Fruit fly (Drosophila melanogaster) whole organism, pupa: ENCODE data around the gene CG42390.

Experiments used
- CG10348 ChIP-seq: fragments of 200-800 bp; sonication (Bioruptor generic); IDR thresholded peaks from 2 replicates; pipeline ENCODE4 v1.3.6; 2022; ENCODE audit warnings: missing biosample characterization, missing genetic modification characterization
- CG12605 ChIP-seq: fragments of 200-800 bp; sonication (Bioruptor generic); IDR thresholded peaks from 2 replicates; pipeline ENCODE4 v1.3.6; 2022; ENCODE audit warnings: missing biosample characterization, missing genetic modification characterization
- CG13204 ChIP-seq: fragments of 200-800 bp; sonication (Bioruptor generic); optimal IDR thresholded peaks from 2 replicates; lab custom pipeline; 2018; ENCODE audit warnings: missing biosample characterization, mild to moderate bottlenecking, missing genetic modification characterization, moderate library complexity
- CG14655 ChIP-seq: fragments of 200-800 bp; sonication (Bioruptor generic); optimal IDR thresholded peaks from 3 replicates; lab custom pipeline; 2017; ENCODE audit warnings: mild to moderate bottlenecking, missing biosample characterization, missing genetic modification reagents, missing genetic modification characterization
- CG15710 ChIP-seq: fragments of 200-800 bp; sonication (Bioruptor generic); optimal IDR thresholded peaks from 2 replicates; lab custom pipeline; 2018; ENCODE audit warnings: missing biosample characterization, mild to moderate bottlenecking, missing genetic modification characterization, moderate library complexity
- CG17806 ChIP-seq: fragments of 200-800 bp; sonication (Bioruptor generic); optimal IDR thresholded peaks from 2 replicates; lab custom pipeline; 2018; ENCODE audit warnings: missing biosample characterization, mild to moderate bottlenecking, missing genetic modification characterization, moderate library complexity
- CG32121 ChIP-seq: fragments of 200-800 bp; sonication (Bioruptor generic); IDR thresholded peaks from 2 replicates; pipeline ENCODE4 v1.3.6; 2022; ENCODE audit warnings: missing biosample characterization, missing genetic modification characterization
- CG34367 ChIP-seq: fragments of 200-800 bp; sonication (Bioruptor generic); optimal IDR thresholded peaks from 2 replicates; lab custom pipeline; 2018; ENCODE audit warnings: missing biosample characterization, mild to moderate bottlenecking, missing genetic modification characterization
- CG4496 ChIP-seq: fragments of 200-800 bp; sonication (Bioruptor generic); IDR thresholded peaks from 3 replicates; pipeline ENCODE4 v1.3.6; 2022; ENCODE audit warnings: missing biosample characterization, missing genetic modification characterization
- CG8159 ChIP-seq: fragments of 200-800 bp; sonication (Bioruptor generic); optimal IDR thresholded peaks from 3 replicates; lab custom pipeline; 2018; ENCODE audit warnings: missing biosample characterization, mild to moderate bottlenecking, missing genetic modification characterization, moderate library complexity
- CG8301 ChIP-seq: fragments of 200-800 bp; sonication (Bioruptor generic); optimal IDR thresholded peaks from 2 replicates; lab custom pipeline; 2018; ENCODE audit warnings: missing biosample characterization, mild to moderate bottlenecking, missing genetic modification characterization
- CG9948 ChIP-seq: fragments of 200-800 bp; sonication (Bioruptor generic); optimal IDR thresholded peaks from 2 replicates; lab custom pipeline; 2018; ENCODE audit warnings: missing biosample characterization, mild to moderate bottlenecking, missing genetic modification characterization, moderate library complexity
- D1 ChIP-seq: fragments of 200-800 bp; sonication (Bioruptor generic); optimal IDR thresholded peaks from 2 replicates; lab custom pipeline; 2018; ENCODE audit warnings: missing biosample characterization, mild to moderate bottlenecking, missing genetic modification characterization, moderate library complexity
- EcR ChIP-seq: fragments of 200-800 bp; sonication (Bioruptor generic); optimal IDR thresholded peaks from 3 replicates; lab custom pipeline; 2019; ENCODE audit warnings: missing biosample characterization, missing genetic modification characterization, mild to moderate bottlenecking, moderate library complexity, missing genetic modification reagents
- Ets98B ChIP-seq: fragments of 200-800 bp; sonication (Bioruptor generic); IDR thresholded peaks from 2 replicates; pipeline ENCODE4 v1.3.6; 2022; ENCODE audit warnings: missing biosample characterization, missing genetic modification characterization
- Pif1A ChIP-seq: fragments of 200-800 bp; sonication (Bioruptor generic); optimal IDR thresholded peaks from 3 replicates; lab custom pipeline; 2016; ENCODE audit warnings: missing biosample characterization, missing genetic modification characterization
- Pif1B ChIP-seq: fragments of 200-800 bp; sonication (Bioruptor generic); optimal IDR thresholded peaks from 3 replicates; lab custom pipeline; 2016; ENCODE audit warnings: missing biosample characterization, missing genetic modification characterization
- Snoo ChIP-seq: fragments of 200-800 bp; sonication (Bioruptor generic); optimal IDR thresholded peaks from 3 replicates; lab custom pipeline; 2017; ENCODE audit warnings: missing biosample characterization, mild to moderate bottlenecking, missing genetic modification characterization, inconsistent platforms
- fd96Ca ChIP-seq: fragments of 200-800 bp; sonication (Bioruptor generic); IDR thresholded peaks from 3 replicates; pipeline ENCODE4 v1.3.6; 2022; ENCODE audit warnings: missing biosample characterization, missing genetic modification characterization
- gl ChIP-seq: fragments of 200-800 bp; sonication (Bioruptor generic); optimal IDR thresholded peaks from 2 replicates; lab custom pipeline; 2018; ENCODE audit warnings: missing biosample characterization, mild to moderate bottlenecking, missing genetic modification characterization
- rn ChIP-seq: fragments of 200-800 bp; sonication (Bioruptor generic); IDR thresholded peaks from 2 replicates; pipeline ENCODE4 v1.3.6; 2022; ENCODE audit warnings: missing biosample characterization, missing genetic modification characterization

The CG42390 gene

DNA sequence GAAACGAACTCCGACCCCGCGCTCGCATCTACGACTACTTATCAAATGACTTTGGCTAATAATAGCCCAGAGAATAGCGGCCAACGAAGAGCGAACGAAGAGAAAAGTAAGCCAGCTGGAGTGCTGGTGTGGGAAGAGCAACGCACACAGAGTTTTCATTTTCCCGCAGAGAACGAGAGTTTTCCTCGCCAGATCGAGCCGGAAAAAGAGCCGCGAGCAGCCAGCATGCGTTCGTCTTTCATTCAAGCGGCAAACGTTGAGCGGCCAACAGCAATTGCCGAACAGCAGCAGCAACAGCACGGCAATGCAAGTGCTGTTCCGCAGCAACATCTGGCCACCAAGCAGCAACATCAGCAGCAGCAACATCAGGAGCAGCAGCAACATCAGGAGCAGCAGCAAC lies 5.0 kb downstream of the CG42390 start:
- TF ChIP-seq CG32121 (no peak), Pif1A (GFP tag; lab: Kevin White, UChicago) (no peak), CG8159 (tag; lab: Kevin White, UChicago) (no peak), CG17806 (no peak), Ets98B (peak; percentile 53; the same call in 1 of the 2 replicates), CG9948 (tag; lab: Kevin White, UChicago) (no peak), fd96Ca (GFP tag; lab: Robert Waterston, UW) (0 out of 3 replicates have a peak, but pooled peaks have one; percentile 22), CG12605 (GFP tag; lab: Robert Waterston, UW) (0 out of 2 replicates have a peak, but pooled peaks have one; percentile 22), CG34367 (tag; lab: Kevin White, UChicago) (no peak), CG14655 (GFP tag; lab: Kevin White, UChicago) (no peak), EcR (GFP tag; lab: Kevin White, UChicago) (no peak), Pif1B (no peak), CG13204 (GFP tag; lab: Kevin White, UChicago) (no peak), gl (tag; lab: Kevin White, UChicago) (no peak), CG15710 (tag; lab: Kevin White, UChicago) (no peak), Snoo (tag; lab: Kevin White, UChicago) (no peak), CG8301 (no peak), rn (GFP tag; lab: Robert Waterston, UW) (no peak)

dm6 chr3R:22133337-22134014 lies 13.6 kb downstream of the CG42390 start, which contains the start of gene SKIP:
SKIP (plus strand) TSS chr3R:22133830.
- peak; percentile 10 for TF ChIP-seq CG13204 (GFP tag; lab: Kevin White, UChicago)
- TF ChIP-seq CG9948 (tag; lab: Kevin White, UChicago), result no peak
- peak; percentile 6; the same call in 1 of the 2 replicates for TF ChIP-seq CG12605 (GFP tag; lab: Robert Waterston, UW)
- TF ChIP-seq Pif1A (GFP tag; lab: Kevin White, UChicago), result peak; percentile 33

DNA sequence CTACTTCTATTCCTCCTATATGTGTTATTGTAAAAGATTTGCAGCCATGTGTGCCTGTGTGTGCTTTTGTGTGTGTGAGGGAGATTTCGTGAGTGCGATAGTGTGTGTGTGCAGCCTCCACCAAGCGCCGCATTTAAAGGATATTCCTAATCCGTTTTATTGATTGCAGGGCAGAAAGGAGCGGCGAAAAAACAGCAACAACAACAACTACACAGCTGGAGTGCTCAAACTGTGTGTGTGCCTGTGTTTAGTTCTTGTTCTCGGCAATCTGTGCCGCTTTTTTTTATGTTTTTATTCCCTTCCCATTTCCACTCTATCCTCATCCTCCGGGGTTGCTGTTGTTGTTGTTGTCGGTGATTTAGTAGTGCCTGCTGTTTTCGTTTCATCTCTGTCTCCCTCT lies 14.6 kb downstream of the CG42390 start:
- TF ChIP-seq CG17806, result no peak
- TF ChIP-seq Ets98B, result no peak
- no peak for TF ChIP-seq CG14655 (GFP tag; lab: Kevin White, UChicago)
- TF ChIP-seq CG4496 (GFP tag; lab: Robert Waterston, UW), result no peak
- no peak for TF ChIP-seq CG15710 (tag; lab: Kevin White, UChicago)
- no peak for TF ChIP-seq EcR (GFP tag; lab: Kevin White, UChicago)
- no peak for TF ChIP-seq D1 (tag; lab: Kevin White, UChicago)

DNA sequence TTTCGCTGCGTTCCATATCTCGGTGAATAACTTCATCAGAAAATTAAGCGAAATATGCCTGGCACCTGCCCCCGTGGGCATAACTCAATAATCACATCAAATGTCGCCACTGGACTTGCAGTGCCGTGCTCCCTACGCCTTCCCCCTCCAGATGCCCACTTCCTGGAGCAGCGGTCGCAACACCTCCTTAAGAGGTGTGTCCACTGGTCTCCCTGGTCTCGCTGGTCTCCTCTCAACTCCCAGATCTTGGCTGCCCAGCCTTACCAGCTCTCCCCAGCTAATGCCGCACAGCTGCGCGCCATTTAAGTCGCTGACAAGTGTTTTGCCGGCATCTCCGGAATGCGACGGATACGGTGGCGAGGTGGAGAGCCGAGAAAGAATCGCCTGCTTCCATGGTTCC lies 15.6 kb downstream of the CG42390 start:
- no peak for TF ChIP-seq CG4496 (GFP tag; lab: Robert Waterston, UW)
- TF ChIP-seq rn (GFP tag; lab: Robert Waterston, UW), result no peak

dm6 chr3R:22136967-22137516 lies 17.2 kb downstream of the CG42390 start:
- TF ChIP-seq CG34367 (tag; lab: Kevin White, UChicago) (peak; percentile 24), CG9948 (tag; lab: Kevin White, UChicago) (peak; percentile 60), Pif1A (GFP tag; lab: Kevin White, UChicago) (peak; percentile 48), CG15710 (tag; lab: Kevin White, UChicago) (peak; percentile 49), CG14655 (GFP tag; lab: Kevin White, UChicago) (peak; percentile 49), CG8159 (tag; lab: Kevin White, UChicago) (peak; percentile 58), rn (GFP tag; lab: Robert Waterston, UW) (no peak), CG17806 (peak; percentile 40), CG4496 (GFP tag; lab: Robert Waterston, UW) (no peak), EcR (GFP tag; lab: Kevin White, UChicago) (no peak), fd96Ca (GFP tag; lab: Robert Waterston, UW) (no peak), Ets98B (no peak), Pif1B (no peak), CG10348 (GFP tag; lab: Robert Waterston, UW) (no peak), CG8301 (peak; percentile 30)

DNA sequence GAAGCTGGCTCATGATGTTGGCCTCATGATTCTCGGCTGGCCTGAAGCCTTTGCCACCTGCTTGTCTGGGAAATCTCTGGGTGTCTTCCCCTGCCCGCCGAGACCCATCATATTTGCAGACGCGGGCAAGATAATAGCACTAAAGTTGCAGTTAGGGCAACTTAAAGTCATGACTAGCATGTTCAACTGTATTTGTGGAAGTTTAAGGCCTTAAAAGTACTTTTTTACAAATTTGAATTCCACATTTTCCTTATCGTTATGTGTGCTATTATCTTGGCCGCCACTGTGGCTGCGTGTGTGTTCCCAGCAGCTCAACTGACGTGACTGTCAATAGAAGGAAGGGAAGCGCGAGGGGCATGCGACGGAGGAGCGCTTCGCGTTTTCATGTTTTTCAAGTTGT lies 19.3 kb downstream of the CG42390 start:
- TF ChIP-seq CG9948 (tag; lab: Kevin White, UChicago) (peak; percentile 94), D1 (tag; lab: Kevin White, UChicago) (peak; percentile 75), CG12605 (GFP tag; lab: Robert Waterston, UW) (peak; percentile 91), CG10348 (GFP tag; lab: Robert Waterston, UW) (0 out of 2 replicates have a peak, but pooled peaks have one; percentile 11), Pif1A (GFP tag; lab: Kevin White, UChicago) (peak; percentile 90), EcR (GFP tag; lab: Kevin White, UChicago) (no peak), CG15710 (tag; lab: Kevin White, UChicago) (peak; percentile 90), Pif1B (peak; percentile 87), rn (GFP tag; lab: Robert Waterston, UW) (peak; percentile 84), CG17806 (peak; percentile 91), CG13204 (GFP tag; lab: Kevin White, UChicago) (peak; percentile 85), CG8159 (tag; lab: Kevin White, UChicago) (peak; percentile 91), CG4496 (GFP tag; lab: Robert Waterston, UW) (no peak), CG34367 (tag; lab: Kevin White, UChicago) (peak; percentile 92), CG14655 (GFP tag; lab: Kevin White, UChicago) (peak; percentile 93), Snoo (tag; lab: Kevin White, UChicago) (peak; percentile 75), Ets98B (peak; percentile 92), fd96Ca (GFP tag; lab: Robert Waterston, UW) (peak; percentile 95), CG32121 (peak; percentile 84), CG8301 (peak; percentile 97), gl (tag; lab: Kevin White, UChicago) (peak; percentile 89)
